Worm (Caenorhabditis elegans) whole organism, L2 larva: ENCODE results near the gene Y67D8B.2.
A peak's percentile ranks its signal among the peaks of the same experiment; 100 is the strongest.

Experiments
- C34F6.9 ChIP-seq: fragments of 150-350 bp; optimal IDR thresholded peaks from 2 replicates; lab custom pipeline; 2014; ENCODE audit warnings: missing biosample characterization, missing genetic modification characterization
- R02D3.7 ChIP-seq: fragments of 150-350 bp; optimal IDR thresholded peaks from 2 replicates; lab custom pipeline; 2014; ENCODE audit warnings: missing biosample characterization, missing genetic modification characterization
- ZK546.5 ChIP-seq: sonication (generic microtip); optimal IDR thresholded peaks from 2 replicates; lab custom pipeline; 2017; ENCODE audit warnings: missing biosample characterization, missing genetic modification characterization
- aly-2 ChIP-seq: fragments of 150-350 bp; optimal IDR thresholded peaks from 2 replicates; lab custom pipeline; 2014; ENCODE audit warnings: missing biosample characterization, missing genetic modification characterization
- blmp-1 ChIP-seq: sonication (generic microtip); optimal IDR thresholded peaks from 2 replicates; lab custom pipeline; 2017; ENCODE audit warnings: missing genetic modification characterization, mild to moderate bottlenecking, missing compliant biosample characterization, antibody characterized with exemption, moderate library complexity; ENCODE audit not compliant: insufficient read depth
- ceh-16 ChIP-seq: fragments of 150-350 bp; optimal IDR thresholded peaks from 2 replicates; lab custom pipeline; 2014; ENCODE audit warnings: missing biosample characterization, missing genetic modification characterization
- ceh-82 ChIP-seq: fragments of 150-350 bp; optimal IDR thresholded peaks from 2 replicates; lab custom pipeline; 2014; ENCODE audit warnings: missing biosample characterization, missing genetic modification characterization
- dmd-4 ChIP-seq: sonication (generic microtip); optimal IDR thresholded peaks from 2 replicates; lab custom pipeline; 2017; ENCODE audit warnings: missing biosample characterization, missing genetic modification characterization
- egl-27 ChIP-seq: sonication (generic microtip); optimal IDR thresholded peaks from 3 replicates; lab custom pipeline; 2017; ENCODE audit warnings: missing biosample characterization, missing genetic modification reagents, missing genetic modification characterization
- fos-1 ChIP-seq: fragments of 150-350 bp; optimal IDR thresholded peaks from 2 replicates; lab custom pipeline; 2014; ENCODE audit warnings: missing biosample characterization, missing genetic modification characterization
- gmeb-1 ChIP-seq: fragments of 150-350 bp; optimal IDR thresholded peaks from 2 replicates; lab custom pipeline; 2014; ENCODE audit warnings: missing biosample characterization, missing genetic modification characterization
- lin-11 ChIP-seq: fragments of 150-350 bp; sonication (generic microtip); optimal IDR thresholded peaks from 2 replicates; lab custom pipeline; 2014; ENCODE audit warnings: missing biosample characterization, missing genetic modification characterization, inconsistent platforms, mixed read lengths
- lin-13 ChIP-seq: fragments of 150-350 bp; optimal IDR thresholded peaks from 2 replicates; lab custom pipeline; 2014; ENCODE audit warnings: missing biosample characterization, missing genetic modification reagents, missing genetic modification characterization
- lin-39 ChIP-seq: fragments of 150-350 bp; optimal IDR thresholded peaks from 2 replicates; lab custom pipeline; 2014; ENCODE audit warnings: missing biosample characterization, missing genetic modification reagents, missing genetic modification characterization
- lsy-2 ChIP-seq, 2 experiments: fragments of 150-350 bp in 1 of 2; sonication (generic microtip) in 1 of 2; optimal IDR thresholded peaks; 2 replicates each; lab custom pipeline; 2014 to 2017; ENCODE audit warnings: missing biosample characterization in 2 of 2, missing genetic modification characterization in 2 of 2
- mab-5 ChIP-seq: fragments of 150-350 bp; optimal IDR thresholded peaks from 2 replicates; lab custom pipeline; 2014; ENCODE audit warnings: missing biosample characterization, missing genetic modification characterization
- mbf-1 ChIP-seq: sonication (generic microtip); optimal IDR thresholded peaks from 2 replicates; lab custom pipeline; 2017; ENCODE audit warnings: missing biosample characterization, missing genetic modification characterization
- mdl-1 ChIP-seq, 2 experiments: fragments of 150-350 bp in 1 of 2; sonication (generic microtip) in 1 of 2; optimal IDR thresholded peaks; 2 replicates each; lab custom pipeline; 2017; ENCODE audit warnings: missing biosample characterization in 2 of 2, missing genetic modification characterization in 2 of 2
- nhr-10 ChIP-seq: sonication (generic microtip); optimal IDR thresholded peaks from 2 replicates; lab custom pipeline; 2017; ENCODE audit warnings: missing biosample characterization, missing genetic modification characterization
- nhr-11 ChIP-seq: fragments of 150-350 bp; optimal IDR thresholded peaks from 2 replicates; lab custom pipeline; 2014; ENCODE audit warnings: missing biosample characterization, missing genetic modification characterization
- nhr-12 ChIP-seq: fragments of 150-350 bp; optimal IDR thresholded peaks from 2 replicates; lab custom pipeline; 2014; ENCODE audit warnings: missing biosample characterization, missing genetic modification characterization
- nhr-129 ChIP-seq: fragments of 150-350 bp; optimal IDR thresholded peaks from 2 replicates; lab custom pipeline; 2014; ENCODE audit warnings: missing biosample characterization, missing genetic modification characterization
- nhr-237 ChIP-seq: fragments of 150-350 bp; optimal IDR thresholded peaks from 2 replicates; lab custom pipeline; 2014; ENCODE audit warnings: missing biosample characterization, missing genetic modification characterization
- nhr-6 ChIP-seq: fragments of 150-350 bp; optimal IDR thresholded peaks from 2 replicates; lab custom pipeline; 2014; ENCODE audit warnings: missing biosample characterization, missing genetic modification characterization
- sem-4 ChIP-seq: fragments of 150-350 bp; optimal IDR thresholded peaks from 2 replicates; lab custom pipeline; 2014; ENCODE audit warnings: missing biosample characterization, missing genetic modification reagents, missing genetic modification characterization
- skn-1 ChIP-seq: sonication (generic microtip); optimal IDR thresholded peaks from 2 replicates; lab custom pipeline; 2017; ENCODE audit warnings: missing biosample characterization, missing genetic modification characterization
- sma-3 ChIP-seq: sonication (generic microtip); optimal IDR thresholded peaks from 2 replicates; lab custom pipeline; 2016; ENCODE audit warnings: missing genetic modification reagents, missing genetic modification characterization, missing compliant biosample characterization
- snpc-4 ChIP-seq: fragments of 150-350 bp; optimal IDR thresholded peaks from 2 replicates; lab custom pipeline; 2014; ENCODE audit warnings: missing biosample characterization, missing genetic modification characterization
- unc-62 ChIP-seq: fragments of 150-350 bp; optimal IDR thresholded peaks from 2 replicates; lab custom pipeline; 2014; ENCODE audit warnings: missing biosample characterization, missing genetic modification reagents, missing genetic modification characterization
- zag-1 ChIP-seq: fragments of 150-350 bp; optimal IDR thresholded peaks from 2 replicates; lab custom pipeline; 2014; ENCODE audit warnings: missing biosample characterization, missing genetic modification characterization
- ztf-1 ChIP-seq: fragments of 200-800 bp; sonication (Bioruptor generic); conservative IDR thresholded peaks from 2 replicates; pipeline ENCODE4 v1.3.6; 2022; ENCODE audit warnings: missing genetic modification characterization, missing compliant biosample characterization
- ztf-4 ChIP-seq: fragments of 150-350 bp; optimal IDR thresholded peaks from 2 replicates; lab custom pipeline; 2014; ENCODE audit warnings: missing biosample characterization, missing genetic modification characterization

Gene Y67D8B.2

ce11 chrIV:3213426-3213825 is 22.1 kb upstream of the Y67D8B.2 start, which contains the start of gene slmp-1 (continued):
- TF ChIP-seq ceh-82 (no peak), nhr-237 (tag; lab: Kevin White, UChicago) (no peak), mdl-1 (tag; optimal IDR thresholded peaks at IDR 0.05; lab: Kevin White, UChicago) (no peak), nhr-11 (no peak), lin-11 (peak; percentile 23), gmeb-1 (tag; lab: Kevin White, UChicago) (peak; percentile 90), nhr-6 (tag; lab: Kevin White, UChicago) (no peak), ztf-4 (no peak), lin-39 (tag; lab: Kevin White, UChicago) (no peak), snpc-4 (tag; lab: Kevin White, UChicago) (no peak), aly-2 (no peak), lin-13 (GFP tag; lab: Kevin White, UChicago) (peak; percentile 64), mbf-1 (no peak), sma-3 (peak; percentile 29), zag-1 (tag; lab: Kevin White, UChicago) (no peak), unc-62 (GFP tag; lab: Kevin White, UChicago) (no peak)

ce11 chrIV:3211929-3212328 is 20.6 kb upstream of the Y67D8B.2 start:
- TF ChIP-seq lin-13 (GFP tag; lab: Kevin White, UChicago) (no peak), lsy-2 (tag; optimal IDR thresholded peaks at IDR 0.05; lab: Kevin White, UChicago) (no peak), fos-1 (tag; lab: Kevin White, UChicago) (no peak)

ce11 chrIV:3202111-3202510 is 10.7 kb upstream of the Y67D8B.2 start, which contains the start of the genes Y67D8B.3 and Y67D8B.5:
Y67D8B.3 (minus strand) TSS chrIV:3202211.
Y67D8B.5 (plus strand) TSS chrIV:3202343.
- TF ChIP-seq ceh-16 (tag; lab: Kevin White, UChicago) (no peak), R02D3.7 (tag; lab: Kevin White, UChicago) (no peak)

- TF ChIP-seq nhr-6 (tag; lab: Kevin White, UChicago), result no peak
Observed at ce11 chrIV:3199041-3199440, 7.7 kb upstream of the Y67D8B.2 start.

ce11 chrIV:3196367-3196766 is 5.0 kb upstream of the Y67D8B.2 start:
- TF ChIP-seq mab-5 (tag; lab: Kevin White, UChicago), result no peak
- TF ChIP-seq, all 48 proteins: peak for 0

ce11 chrIV:3182920-3183319 is 8.4 kb downstream of the Y67D8B.2 start:
- TF ChIP-seq blmp-1 (tag; lab: Kevin White, UChicago), result no peak
- no peak for TF ChIP-seq ZK546.5 (tag; lab: Kevin White, UChicago)
- no peak for TF ChIP-seq sem-4 (tag; lab: Kevin White, UChicago)
- no peak for TF ChIP-seq dmd-4 (tag; lab: Kevin White, UChicago)
- no peak for TF ChIP-seq nhr-11
- no peak for TF ChIP-seq zag-1 (tag; lab: Kevin White, UChicago)
- TF ChIP-seq ztf-1 (GFP tag; lab: Robert Waterston, UW), result no peak
- TF ChIP-seq nhr-10 (tag; lab: Kevin White, UChicago), result no peak
- no peak for TF ChIP-seq mbf-1
- TF ChIP-seq nhr-129 (tag; lab: Kevin White, UChicago), result no peak
- TF ChIP-seq lin-39 (tag; lab: Kevin White, UChicago), result no peak
- TF ChIP-seq sma-3, result no peak
- TF ChIP-seq ztf-4, result no peak
- no peak for TF ChIP-seq mdl-1 (tag; optimal IDR thresholded peaks at IDR 0.05; lab: Kevin White, UChicago)
- TF ChIP-seq ceh-16 (tag; lab: Kevin White, UChicago), result no peak
- no peak for TF ChIP-seq lin-11

- TF ChIP-seq nhr-12 (tag; lab: Kevin White, UChicago), result no peak
- no peak for TF ChIP-seq lin-11
- no peak for TF ChIP-seq unc-62 (GFP tag; lab: Kevin White, UChicago)
- TF ChIP-seq aly-2, result no peak
- no peak for TF ChIP-seq C34F6.9
- no peak for TF ChIP-seq ZK546.5 (tag; lab: Kevin White, UChicago)
- TF ChIP-seq ztf-4, result no peak
- no peak for TF ChIP-seq lin-39 (tag; lab: Kevin White, UChicago)
- TF ChIP-seq nhr-129 (tag; lab: Kevin White, UChicago), result no peak
- no peak for TF ChIP-seq gmeb-1 (tag; lab: Kevin White, UChicago)
- TF ChIP-seq fos-1 (tag; lab: Kevin White, UChicago), result no peak
- TF ChIP-seq dmd-4 (tag; lab: Kevin White, UChicago), result no peak
- no peak for TF ChIP-seq sem-4 (tag; lab: Kevin White, UChicago)
- no peak for TF ChIP-seq skn-1 (tag; lab: Kevin White, UChicago)
- TF ChIP-seq egl-27, result no peak
- TF ChIP-seq mdl-1 (tag; optimal IDR thresholded peaks at IDR 0.05; lab: Kevin White, UChicago), result no peak
- TF ChIP-seq nhr-11, result no peak
- no peak for TF ChIP-seq ceh-82
Observed at ce11 chrIV:3176067-3176758, 15.2 kb downstream of the Y67D8B.2 start, which contains the start of gene nlp-81. nlp-81 (minus strand) TSS chrIV:3176117.
